Worm (Caenorhabditis elegans) whole organism, L1 larva: ENCODE measurements around the gene mtch-1.

ENCODE experiments used
- C04F5.9 ChIP-seq: sonication (generic microtip); optimal IDR thresholded peaks from 2 replicates; lab custom pipeline; 2016; ENCODE audit warnings: missing genetic modification characterization, missing compliant biosample characterization
- C16A3.4 ChIP-seq: fragments of 150-350 bp; optimal IDR thresholded peaks from 2 replicates; lab custom pipeline; 2014; ENCODE audit warnings: missing biosample characterization, missing genetic modification characterization
- F16B12.6 ChIP-seq: fragments of 150-350 bp; optimal IDR thresholded peaks from 2 replicates; lab custom pipeline; 2014; ENCODE audit warnings: missing biosample characterization, missing genetic modification characterization
- Y116A8C.19 ChIP-seq: sonication (generic microtip); optimal IDR thresholded peaks from 2 replicates; lab custom pipeline; 2016; ENCODE audit warnings: missing compliant biosample characterization, missing genetic modification characterization, borderline replicate concordance
- aha-1 ChIP-seq: fragments of 150-350 bp; optimal IDR thresholded peaks from 2 replicates; lab custom pipeline; 2014; ENCODE audit warnings: missing biosample characterization, missing genetic modification characterization
- alr-1 ChIP-seq: fragments of 200-800 bp; sonication (Bioruptor generic); optimal IDR thresholded peaks from 2 replicates; lab custom pipeline; 2018; ENCODE audit warnings: borderline replicate concordance, mild to moderate bottlenecking, missing genetic modification characterization, missing compliant biosample characterization
- ama-1 ChIP-seq: fragments of 150-350 bp; optimal IDR thresholded peaks from 2 replicates; lab custom pipeline; 2014
- ceh-88 ChIP-seq: fragments of 200-800 bp; sonication (Bioruptor generic); IDR thresholded peaks from 2 replicates; pipeline ENCODE4 v1.3.6; 2022; ENCODE audit warnings: missing genetic modification characterization, missing compliant biosample characterization
- ces-1 ChIP-seq: fragments of 150-350 bp; optimal IDR thresholded peaks from 2 replicates; lab custom pipeline; 2014; ENCODE audit warnings: missing biosample characterization, missing genetic modification reagents, missing genetic modification characterization
- dpl-1 ChIP-seq, 3 experiments: fragments of 150-350 bp in 2 of 3; sonication (generic microtip) in 1 of 3; optimal IDR thresholded peaks; 2 replicates each; lab custom pipeline; 2014 to 2017; ENCODE audit warnings: missing biosample characterization in 3 of 3, missing genetic modification characterization in 3 of 3, missing genetic modification reagents in 3 of 3
- efl-1 ChIP-seq, 4 experiments: fragments of 150-350 bp; optimal IDR thresholded peaks in 3 of 4; peaks in 1 of 4; 1 replicate in 1 of 4; 2 replicates in 3 of 4; lab custom pipeline; 2014; ENCODE audit warnings: missing biosample characterization in 2 of 4, missing genetic modification characterization in 2 of 4, missing genetic modification reagents in 2 of 4
- efl-3 ChIP-seq: fragments of 200-800 bp; sonication (Bioruptor generic); optimal IDR thresholded peaks from 2 replicates; lab custom pipeline; 2018; ENCODE audit warnings: mild to moderate bottlenecking, missing genetic modification characterization, missing compliant biosample characterization
- egl-13 ChIP-seq: sonication (generic microtip); optimal IDR thresholded peaks from 2 replicates; lab custom pipeline; 2016; ENCODE audit warnings: missing genotype, missing genetic modification reagents, missing genetic modification characterization, missing compliant biosample characterization
- elt-2 ChIP-seq: sonication (generic microtip); optimal IDR thresholded peaks from 2 replicates; lab custom pipeline; 2016; ENCODE audit warnings: missing genetic modification characterization, mild to moderate bottlenecking, inconsistent platforms, missing compliant biosample characterization, missing genetic modification reagents
- elt-3 ChIP-seq, 6 experiments: fragments of 150-350 bp in 1 of 6; sonication (generic microtip); optimal IDR thresholded peaks; 2 replicates each; lab custom pipeline; 2017 to 2018; ENCODE audit warnings: missing biosample characterization in 6 of 6, missing genetic modification characterization in 6 of 6, inconsistent platforms in 1 of 6
- fkh-10 ChIP-seq: sonication (generic microtip); optimal IDR thresholded peaks from 2 replicates; lab custom pipeline; 2017; ENCODE audit warnings: missing biosample characterization, missing genetic modification reagents, missing genetic modification characterization
- fkh-4 ChIP-seq: sonication (generic microtip); optimal IDR thresholded peaks from 2 replicates; lab custom pipeline; 2016; ENCODE audit warnings: missing compliant biosample characterization, missing genetic modification characterization, borderline replicate concordance
- grh-1 ChIP-seq: fragments of 200-800 bp; sonication (Bioruptor generic); IDR thresholded peaks from 2 replicates; pipeline ENCODE4 v1.3.6; 2022; ENCODE audit warnings: missing genetic modification reagents, missing genetic modification characterization, missing compliant biosample characterization
- hpl-2 ChIP-seq: fragments of 150-350 bp; optimal IDR thresholded peaks from 2 replicates; lab custom pipeline; 2014; ENCODE audit warnings: missing biosample characterization, missing genetic modification reagents, missing genetic modification characterization
- irx-1 ChIP-seq: sonication (generic microtip); optimal IDR thresholded peaks from 2 replicates; lab custom pipeline; 2016; ENCODE audit warnings: missing genetic modification characterization, missing compliant biosample characterization
- isw-1 ChIP-seq: fragments of 200-800 bp; sonication (Bioruptor generic); IDR thresholded peaks from 2 replicates; pipeline ENCODE4 v1.3.6; 2022; ENCODE audit warnings: missing genetic modification characterization, missing compliant biosample characterization
- jun-1 ChIP-seq: fragments of 150-350 bp; optimal IDR thresholded peaks from 2 replicates; lab custom pipeline; 2014; ENCODE audit warnings: missing biosample characterization, missing genetic modification reagents, missing genetic modification characterization
- lin-14 ChIP-seq: fragments of 200-800 bp; sonication (Bioruptor generic); optimal IDR thresholded peaks from 2 replicates; lab custom pipeline; 2018; ENCODE audit warnings: mild to moderate bottlenecking, missing genetic modification characterization, moderate library complexity, missing compliant biosample characterization
- lir-3 ChIP-seq: sonication (generic microtip); optimal IDR thresholded peaks from 2 replicates; lab custom pipeline; 2016; ENCODE audit warnings: mild to moderate bottlenecking, missing genetic modification characterization, moderate library complexity, missing compliant biosample characterization; ENCODE audit not compliant: poor library complexity
- lsy-2 ChIP-seq, 2 experiments: fragments of 150-350 bp; optimal IDR thresholded peaks; 2 replicates each; lab custom pipeline; 2014; ENCODE audit warnings: missing biosample characterization in 2 of 2, missing genetic modification characterization in 2 of 2
- mef-2 ChIP-seq: fragments of 150-350 bp; optimal IDR thresholded peaks from 2 replicates; lab custom pipeline; 2014; ENCODE audit warnings: missing biosample characterization, missing genetic modification characterization
- mep-1 ChIP-seq: fragments of 150-350 bp; optimal IDR thresholded peaks from 2 replicates; lab custom pipeline; 2014; ENCODE audit warnings: missing biosample characterization, missing genetic modification characterization
- nhr-20 ChIP-seq: sonication (generic microtip); optimal IDR thresholded peaks from 2 replicates; lab custom pipeline; 2016; ENCODE audit warnings: mild to moderate bottlenecking, missing genetic modification characterization, missing compliant biosample characterization
- nhr-237 ChIP-seq: fragments of 150-350 bp; optimal IDR thresholded peaks from 2 replicates; lab custom pipeline; 2014; ENCODE audit warnings: missing biosample characterization, missing genetic modification characterization
- nhr-28 ChIP-seq: fragments of 150-350 bp; optimal IDR thresholded peaks from 2 replicates; lab custom pipeline; 2014; ENCODE audit warnings: missing biosample characterization, missing genetic modification characterization
- nhr-47 ChIP-seq: sonication (generic microtip); optimal IDR thresholded peaks from 2 replicates; lab custom pipeline; 2016; ENCODE audit warnings: mild to moderate bottlenecking, missing genetic modification characterization, moderate library complexity, missing compliant biosample characterization
- nhr-71 ChIP-seq: sonication (generic microtip); optimal IDR thresholded peaks from 2 replicates; lab custom pipeline; 2016; ENCODE audit warnings: mild to moderate bottlenecking, missing genetic modification characterization, moderate library complexity, missing compliant biosample characterization
- nhr-76 ChIP-seq: sonication (generic microtip); optimal IDR thresholded peaks from 2 replicates; lab custom pipeline; 2017; ENCODE audit warnings: missing biosample characterization, missing genetic modification characterization
- nhr-90 ChIP-seq: sonication (generic microtip); optimal IDR thresholded peaks from 2 replicates; lab custom pipeline; 2016; ENCODE audit warnings: mild to moderate bottlenecking, missing genetic modification characterization, missing compliant biosample characterization; ENCODE audit not compliant: poor library complexity
- pag-3 ChIP-seq: sonication (generic microtip); optimal IDR thresholded peaks from 2 replicates; lab custom pipeline; 2017; ENCODE audit warnings: missing genetic modification characterization, mild to moderate bottlenecking, missing compliant biosample characterization, antibody characterized with exemption, borderline replicate concordance; ENCODE audit not compliant: insufficient read depth
- pqm-1 ChIP-seq: sonication (generic microtip); optimal IDR thresholded peaks from 3 replicates; lab custom pipeline; 2017; ENCODE audit warnings: missing biosample characterization, missing genetic modification characterization
- rnt-1 ChIP-seq: sonication (generic microtip); optimal IDR thresholded peaks from 2 replicates; lab custom pipeline; 2016; ENCODE audit warnings: mild to moderate bottlenecking, missing genetic modification characterization, moderate library complexity, missing compliant biosample characterization
- skn-1 ChIP-seq: fragments of 150-350 bp; optimal IDR thresholded peaks from 2 replicates; lab custom pipeline; 2014; ENCODE audit warnings: missing biosample characterization, missing genetic modification characterization
- snu-23 ChIP-seq: sonication (generic microtip); optimal IDR thresholded peaks from 2 replicates; lab custom pipeline; 2016; ENCODE audit warnings: missing genetic modification characterization, missing compliant biosample characterization
- sox-4 ChIP-seq: sonication (generic microtip); optimal IDR thresholded peaks from 2 replicates; lab custom pipeline; 2016; ENCODE audit warnings: missing genetic modification characterization, missing compliant biosample characterization
- sptf-1 ChIP-seq: fragments of 150-350 bp; optimal IDR thresholded peaks from 2 replicates; lab custom pipeline; 2014; ENCODE audit warnings: missing biosample characterization, missing genetic modification characterization
- swsn-7 ChIP-seq: sonication (generic microtip); optimal IDR thresholded peaks from 2 replicates; lab custom pipeline; 2016; ENCODE audit warnings: missing genetic modification characterization, missing compliant biosample characterization
- tbx-2 ChIP-seq: sonication (generic microtip); optimal IDR thresholded peaks from 2 replicates; lab custom pipeline; 2016; ENCODE audit warnings: missing genetic modification characterization, missing compliant biosample characterization
- tlp-1 ChIP-seq: fragments of 150-350 bp; optimal IDR thresholded peaks from 2 replicates; lab custom pipeline; 2014; ENCODE audit warnings: missing biosample characterization, missing genetic modification characterization
- unc-98 ChIP-seq: fragments of 200-800 bp; sonication (Bioruptor generic); IDR thresholded peaks from 2 replicates; pipeline ENCODE4 v1.3.6; 2022; ENCODE audit warnings: missing genetic modification characterization, missing compliant biosample characterization
- xbp-1 ChIP-seq: sonication (generic microtip); optimal IDR thresholded peaks from 2 replicates; lab custom pipeline; 2016; ENCODE audit warnings: missing genetic modification characterization, missing compliant biosample characterization
- zip-4 ChIP-seq: fragments of 200-800 bp; sonication (Bioruptor generic); optimal IDR thresholded peaks from 2 replicates; lab custom pipeline; 2018; ENCODE audit warnings: mild to moderate bottlenecking, missing genetic modification characterization, moderate library complexity, missing compliant biosample characterization
- ztf-11 ChIP-seq, 2 experiments: sonication (generic microtip); optimal IDR thresholded peaks; 2 replicates each; lab custom pipeline; 2016 to 2017; ENCODE audit warnings: missing genetic modification characterization in 2 of 2, missing biosample characterization in 1 of 2, missing compliant biosample characterization in 1 of 2

Gene mtch-1

DNA sequence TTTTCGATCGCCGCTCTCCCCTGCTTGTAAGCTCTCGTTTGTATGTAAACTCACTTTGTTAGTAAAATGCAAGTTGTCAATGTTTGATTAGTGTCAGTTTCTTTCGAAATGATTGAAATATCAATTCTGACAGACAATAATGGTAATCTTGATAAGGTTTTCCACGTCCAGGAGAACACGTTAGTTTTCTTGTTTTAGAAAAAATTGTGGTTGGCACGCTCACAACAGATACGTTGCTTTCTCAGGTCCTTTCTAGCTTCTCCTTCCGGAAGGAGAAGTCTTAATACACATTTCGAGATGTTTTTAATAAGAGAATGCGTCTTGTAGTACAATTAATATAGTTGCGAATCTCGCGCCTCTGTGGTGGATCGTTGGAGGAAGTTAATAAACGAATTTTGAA is 5.2 kb downstream of the mtch-1 start, which contains the start of gene F43E2.6:
F43E2.6 (minus strand) TSS at position 101 of the 400 bp plus-strand sequence.
- TF ChIP-seq pqm-1 (no peak), Y116A8C.19 (no peak), ama-1 (lab: Kevin White, UChicago) (no peak), grh-1 (GFP tag; lab: Robert Waterston, UW) (no peak), irx-1 (tag; lab: Kevin White, UChicago) (no peak), dpl-1 (GFP tag; optimal IDR thresholded peaks at IDR 0.05; lab: Kevin White, UChicago) (no peak), nhr-20 (tag; lab: Kevin White, UChicago) (no peak), tbx-2 (tag; lab: Kevin White, UChicago) (no peak), elt-3 (tag; optimal IDR thresholded peaks at IDR 0.05; lab: Kevin White, UChicago) (no peak), tlp-1 (no peak), F16B12.6 (tag; lab: Kevin White, UChicago) (no peak), ceh-88 (GFP tag; lab: Robert Waterston, UW) (no peak), alr-1 (tag; lab: Kevin White, UChicago) (no peak), swsn-7 (no peak), nhr-237 (tag; lab: Kevin White, UChicago) (no peak), lir-3 (tag; lab: Kevin White, UChicago) (no peak), fkh-4 (tag; lab: Kevin White, UChicago) (no peak), nhr-28 (tag; lab: Kevin White, UChicago) (no peak)
- TF ChIP-seq, all 84 proteins: peak for 0

ce11 chrII:7363990-7364455 is 9.9 kb downstream of the mtch-1 start, which contains the start of gene msra-1:
msra-1 (minus strand) TSS chrII:7364040.
- peak; percentile 40 for TF ChIP-seq rnt-1
- no peak for TF ChIP-seq efl-3 (GFP tag; lab: Kevin White, UChicago)
- TF ChIP-seq lsy-2 (tag; optimal IDR thresholded peaks at IDR 0.05; lab: Kevin White, UChicago), result peak; percentile 14 to 57
- no peak for TF ChIP-seq nhr-28 (tag; lab: Kevin White, UChicago)
- TF ChIP-seq C16A3.4 (tag; lab: Kevin White, UChicago), result no peak
- no peak for TF ChIP-seq fkh-10 (GFP tag; lab: Kevin White, UChicago)
- TF ChIP-seq nhr-47 (tag; lab: Kevin White, UChicago), result no peak
- peak; percentile 98 for TF ChIP-seq skn-1 (tag; lab: Kevin White, UChicago)
- no peak for TF ChIP-seq tbx-2 (tag; lab: Kevin White, UChicago)
- peak; percentile 9 for TF ChIP-seq pag-3 (tag; lab: Kevin White, UChicago)
- TF ChIP-seq elt-2, result peak; percentile 38
- TF ChIP-seq nhr-71 (tag; lab: Kevin White, UChicago), result peak; percentile 47
- TF ChIP-seq mep-1 (tag; lab: Kevin White, UChicago), result peak; percentile 50
- TF ChIP-seq mef-2 (tag; lab: Kevin White, UChicago), result no peak
- no peak for TF ChIP-seq hpl-2 (GFP tag; lab: Kevin White, UChicago)
- no peak for TF ChIP-seq fkh-4 (tag; lab: Kevin White, UChicago)
- no peak for TF ChIP-seq egl-13 (tag; lab: Kevin White, UChicago)
- peak; percentile 48 for TF ChIP-seq snu-23 (GFP tag; lab: Kevin White, UChicago)
- TF ChIP-seq sptf-1 (tag; lab: Kevin White, UChicago), result no peak
- no peak for TF ChIP-seq sox-4 (tag; lab: Kevin White, UChicago)
- TF ChIP-seq xbp-1 (tag; lab: Kevin White, UChicago), result peak; percentile 21
- no peak for TF ChIP-seq ama-1 (lab: Kevin White, UChicago)
- peak; percentile 36 for TF ChIP-seq nhr-20 (tag; lab: Kevin White, UChicago)
- TF ChIP-seq nhr-90 (tag; lab: Kevin White, UChicago), result no peak
- TF ChIP-seq efl-1 (optimal IDR thresholded peaks at IDR 0.05; lab: Kevin White, UChicago), result peak; percentile 11 to 38
- TF ChIP-seq efl-1 (GFP tag; optimal IDR thresholded peaks at IDR 0.05 in 1 of 2; lab: Kevin White, UChicago), result peak in 1 of 2 experiments; percentile 78
- TF ChIP-seq unc-98, result no peak
- no peak for TF ChIP-seq ztf-11 (tag; optimal IDR thresholded peaks at IDR 0.05; lab: Kevin White, UChicago)
- TF ChIP-seq ces-1 (GFP tag; lab: Kevin White, UChicago), result no peak
- TF ChIP-seq pqm-1, result no peak
- TF ChIP-seq tlp-1, result no peak
- no peak for TF ChIP-seq aha-1 (tag; lab: Kevin White, UChicago)
- TF ChIP-seq Y116A8C.19, result no peak
- no peak for TF ChIP-seq nhr-237 (tag; lab: Kevin White, UChicago)
- no peak for TF ChIP-seq nhr-76
- TF ChIP-seq swsn-7, result no peak
- peak; percentile 49 for TF ChIP-seq lin-14
- no peak for TF ChIP-seq isw-1 (GFP tag; lab: Robert Waterston, UW)
- no peak for TF ChIP-seq C04F5.9 (tag; lab: Kevin White, UChicago)
- TF ChIP-seq jun-1 (tag; lab: Kevin White, UChicago), result no peak
- TF ChIP-seq zip-4, result no peak
- peak in 2 of 3 experiments; percentile 3 to 10 for TF ChIP-seq dpl-1 (GFP tag; optimal IDR thresholded peaks at IDR 0.05; lab: Kevin White, UChicago)
